Worm (Caenorhabditis elegans) whole organism, L3 larva: ENCODE data around the gene arx-4.
A peak's percentile ranks its signal among the peaks of the same experiment; 100 is the strongest.

Source experiments
- R02D3.7 ChIP-seq: fragments of 150-350 bp; optimal IDR thresholded peaks from 2 replicates; lab custom pipeline; 2014; ENCODE audit warnings: missing biosample characterization, missing genetic modification characterization
- ceh-16 ChIP-seq: sonication (generic microtip); optimal IDR thresholded peaks from 2 replicates; lab custom pipeline; 2017; ENCODE audit warnings: missing biosample characterization, missing genetic modification characterization
- ceh-82 ChIP-seq: fragments of 150-350 bp; optimal IDR thresholded peaks from 2 replicates; lab custom pipeline; 2014; ENCODE audit warnings: missing biosample characterization, missing genetic modification characterization
- ceh-9 ChIP-seq: sonication (generic microtip); optimal IDR thresholded peaks from 2 replicates; lab custom pipeline; 2018; ENCODE audit warnings: missing biosample characterization, missing genetic modification characterization
- elt-1 ChIP-seq: fragments of 150-350 bp; optimal IDR thresholded peaks from 2 replicates; lab custom pipeline; 2014; ENCODE audit warnings: missing biosample characterization, missing genetic modification characterization
- elt-2 ChIP-seq: sonication (generic microtip); optimal IDR thresholded peaks from 2 replicates; lab custom pipeline; 2016; ENCODE audit warnings: missing genetic modification reagents, mild to moderate bottlenecking, missing genetic modification characterization, missing compliant biosample characterization
- elt-3 ChIP-seq, 3 experiments: fragments of 150-350 bp in 1 of 3; sonication (generic microtip) in 2 of 3; optimal IDR thresholded peaks; 2 replicates in 2 of 3; 4 replicates in 1 of 3; lab custom pipeline; 2014 to 2017; ENCODE audit warnings: missing biosample characterization in 3 of 3, missing genetic modification characterization in 3 of 3
- fkh-10 ChIP-seq: sonication (generic microtip); optimal IDR thresholded peaks from 2 replicates; lab custom pipeline; 2017; ENCODE audit warnings: missing biosample characterization, missing genetic modification reagents, missing genetic modification characterization
- hmg-11 ChIP-seq: sonication (generic microtip); optimal IDR thresholded peaks from 2 replicates; lab custom pipeline; 2016; ENCODE audit warnings: missing genetic modification characterization, missing compliant biosample characterization
- jun-1 ChIP-seq: fragments of 150-350 bp; optimal IDR thresholded peaks from 2 replicates; lab custom pipeline; 2014; ENCODE audit warnings: missing biosample characterization, missing genetic modification reagents, missing genetic modification characterization
- lin-15B ChIP-seq: fragments of 150-350 bp; optimal IDR thresholded peaks from 2 replicates; lab custom pipeline; 2014; ENCODE audit warnings: missing biosample characterization, missing genetic modification characterization
- nfya-1 ChIP-seq: sonication (generic microtip); optimal IDR thresholded peaks from 2 replicates; lab custom pipeline; 2017; ENCODE audit warnings: missing genetic modification characterization, mild to moderate bottlenecking, missing compliant biosample characterization, antibody characterized with exemption, moderate library complexity; ENCODE audit not compliant: insufficient read depth
- nhr-12 ChIP-seq: fragments of 150-350 bp; optimal IDR thresholded peaks from 2 replicates; lab custom pipeline; 2014; ENCODE audit warnings: missing biosample characterization, missing genetic modification characterization
- nhr-23 ChIP-seq: fragments of 150-350 bp; optimal IDR thresholded peaks from 2 replicates; lab custom pipeline; 2014; ENCODE audit warnings: missing biosample characterization, missing genetic modification reagents, missing genetic modification characterization
- nhr-25 ChIP-seq: sonication (generic microtip); optimal IDR thresholded peaks from 2 replicates; lab custom pipeline; 2017; ENCODE audit warnings: missing biosample characterization, missing genetic modification characterization
- nhr-28 ChIP-seq: fragments of 150-350 bp; optimal IDR thresholded peaks from 2 replicates; lab custom pipeline; 2014; ENCODE audit warnings: missing biosample characterization, missing genetic modification characterization
- nhr-43 ChIP-seq: sonication (generic microtip); optimal IDR thresholded peaks from 2 replicates; lab custom pipeline; 2016; ENCODE audit warnings: mild to moderate bottlenecking, missing genetic modification characterization, missing compliant biosample characterization; ENCODE audit not compliant: poor library complexity, severe bottlenecking
- nhr-67 ChIP-seq: fragments of 150-350 bp; optimal IDR thresholded peaks from 2 replicates; lab custom pipeline; 2014; ENCODE audit warnings: missing biosample characterization, missing genetic modification characterization
- nhr-76 ChIP-seq: fragments of 150-350 bp; sonication (generic microtip); optimal IDR thresholded peaks from 5 replicates; lab custom pipeline; 2014; ENCODE audit warnings: missing biosample characterization, missing genetic modification characterization
- nhr-77 ChIP-seq: fragments of 150-350 bp; optimal IDR thresholded peaks from 2 replicates; lab custom pipeline; 2014; ENCODE audit warnings: missing biosample characterization, missing genetic modification characterization
- pha-4 ChIP-seq: fragments of 150-350 bp; optimal IDR thresholded peaks from 2 replicates; lab custom pipeline; 2014; ENCODE audit warnings: missing biosample characterization, missing genetic modification reagents, missing genetic modification characterization
- pqm-1 ChIP-seq: fragments of 150-350 bp; optimal IDR thresholded peaks from 2 replicates; lab custom pipeline; 2017; ENCODE audit warnings: missing biosample characterization, missing genetic modification characterization, inconsistent platforms
- sea-2 ChIP-seq: fragments of 150-350 bp; sonication (generic microtip); optimal IDR thresholded peaks from 4 replicates; lab custom pipeline; 2014; ENCODE audit warnings: missing biosample characterization, missing genetic modification reagents, missing genetic modification characterization
- unc-39 ChIP-seq: sonication (generic microtip); optimal IDR thresholded peaks from 4 replicates; lab custom pipeline; 2017; ENCODE audit warnings: missing biosample characterization, missing genetic modification characterization
- unc-62 ChIP-seq: fragments of 150-350 bp; sonication (generic microtip); optimal IDR thresholded peaks from 4 replicates; lab custom pipeline; 2014; ENCODE audit warnings: missing biosample characterization, missing genetic modification reagents, missing genetic modification characterization
- ztf-11 ChIP-seq: fragments of 150-350 bp; optimal IDR thresholded peaks from 2 replicates; lab custom pipeline; 2014; ENCODE audit warnings: missing biosample characterization, missing genetic modification characterization

arx-4 gene

ce11 chrIII:888983-889549, 27.0 kb downstream of the arx-4 start:
- TF ChIP-seq nfya-1: peak; percentile 19
- no peak for TF ChIP-seq lin-15B (tag; lab: Kevin White, UChicago)

- TF ChIP-seq nhr-43 (tag; lab: Kevin White, UChicago) (no peak), ceh-82 (tag; lab: Kevin White, UChicago) (no peak), pqm-1 (peak; percentile 48), elt-2 (tag; lab: Kevin White, UChicago) (peak; percentile 62)
Measured at ce11 chrIII:891014-891413, 28.9 kb downstream of the arx-4 start, which contains the start of gene T24C4.10. TSS of gene T24C4.10 (minus strand) at chrIII:891243.

ce11 chrIII:895525-895924, 33.4 kb downstream of the arx-4 start, which contains the start of the genes ztf-18 and F23H11.2:
TSS of gene ztf-18 (minus strand) at chrIII:895712.
TSS of gene F23H11.2 (plus strand) at chrIII:895747.
- TF ChIP-seq unc-62 (GFP tag; lab: Kevin White, UChicago) (no peak), unc-39 (tag; lab: Kevin White, UChicago) (no peak), pqm-1 (no peak), elt-1 (tag; lab: Kevin White, UChicago) (no peak), nhr-23 (no peak), nhr-77 (tag; lab: Kevin White, UChicago) (no peak), hmg-11 (tag; lab: Kevin White, UChicago) (no peak), nhr-12 (tag; lab: Kevin White, UChicago) (no peak), jun-1 (no peak), nhr-76 (tag; lab: Kevin White, UChicago) (no peak), ceh-9 (tag; lab: Kevin White, UChicago) (no peak), fkh-10 (GFP tag; lab: Kevin White, UChicago) (no peak), ztf-11 (tag; lab: Kevin White, UChicago) (no peak)
- TF ChIP-seq, all 47 proteins: peak for 0

- TF ChIP-seq nhr-77 (tag; lab: Kevin White, UChicago) (no peak), sea-2 (no peak), ceh-16 (tag; lab: Kevin White, UChicago) (no peak), nhr-67 (tag; lab: Kevin White, UChicago) (no peak), nhr-25 (tag; lab: Kevin White, UChicago) (no peak), ztf-11 (tag; lab: Kevin White, UChicago) (no peak), jun-1 (no peak), R02D3.7 (tag; lab: Kevin White, UChicago) (no peak), elt-2 (tag; lab: Kevin White, UChicago) (no peak)
Measured at ce11 chrIII:896904-897303, 34.8 kb downstream of the arx-4 start.

ce11 chrIII:900134-900533, 38.0 kb downstream of the arx-4 start:
- no peak for TF ChIP-seq nhr-76 (tag; lab: Kevin White, UChicago)

- TF ChIP-seq elt-3 (tag; optimal IDR thresholded peaks at IDR 0.05; lab: Kevin White, UChicago) (no peak), nhr-28 (tag; lab: Kevin White, UChicago) (no peak)
- TF ChIP-seq, all 47 proteins: peak for 0
Measured at ce11 chrIII:901148-901547, 39.0 kb downstream of the arx-4 start, which contains the start of gene sucl-2. TSS of gene sucl-2 (minus strand) at chrIII:901412.

ce11 chrIII:901600-902250, 39.6 kb downstream of the arx-4 start:
- peak; percentile 9 for TF ChIP-seq hmg-11 (tag; lab: Kevin White, UChicago)
- TF ChIP-seq elt-2 (tag; lab: Kevin White, UChicago): peak; percentile 34
- TF ChIP-seq pha-4: peak; percentile 33
- TF ChIP-seq unc-62 (GFP tag; lab: Kevin White, UChicago): no peak
- peak; percentile 11 for TF ChIP-seq nhr-23
- peak; percentile 32 for TF ChIP-seq lin-15B (tag; lab: Kevin White, UChicago)
